Fruit fly (Drosophila melanogaster): ENCODE data around the gene twin.

twin gene

dm6 chr3R:24203426-24203825 is 18.3 kb downstream of the twin start:
- no peak for TF ChIP-seq Sin3A (optimal IDR thresholded peaks at IDR 0.05)
- no peak for TF ChIP-seq insv (optimal IDR thresholded peaks at IDR 0.05)
- no peak for TF ChIP-seq Myc (optimal IDR thresholded peaks at IDR 0.05)
- no peak for TF ChIP-seq ttk (optimal IDR thresholded peaks at IDR 0.05)
- TF ChIP-seq h (optimal IDR thresholded peaks at IDR 0.05) = no peak
- TF ChIP-seq psq (optimal IDR thresholded peaks at IDR 0.05) = no peak

- TF ChIP-seq Myc (optimal IDR thresholded peaks at IDR 0.05) (no peak), insv (optimal IDR thresholded peaks at IDR 0.05) (no peak), h (optimal IDR thresholded peaks at IDR 0.05) (no peak), Sin3A (optimal IDR thresholded peaks at IDR 0.05) (no peak), psq (optimal IDR thresholded peaks at IDR 0.05) (no peak), ttk (optimal IDR thresholded peaks at IDR 0.05) (no peak)
These were observed 19.0 kb downstream of the twin start for dm6 chr3R:24202723-24203122.

dm6 chr3R:24193373-24193879 is 28.3 kb downstream of the twin start, which contains the start of the genes SMC6 and CG6204:
SMC6 (minus strand) TSS chr3R:24193423.
CG6204 (plus strand) TSS chr3R:24193832.
- no peak for TF ChIP-seq ttk (optimal IDR thresholded peaks at IDR 0.05)
- no peak for TF ChIP-seq insv (optimal IDR thresholded peaks at IDR 0.05)
- TF ChIP-seq Sin3A (optimal IDR thresholded peaks at IDR 0.05) = no peak
- TF ChIP-seq h (optimal IDR thresholded peaks at IDR 0.05) = no peak
- TF ChIP-seq Myc (optimal IDR thresholded peaks at IDR 0.05) = no peak
- TF ChIP-seq psq (optimal IDR thresholded peaks at IDR 0.05) = no peak

- TF ChIP-seq psq (optimal IDR thresholded peaks at IDR 0.05) (no peak), insv (optimal IDR thresholded peaks at IDR 0.05) (no peak), Myc (optimal IDR thresholded peaks at IDR 0.05) (no peak), h (optimal IDR thresholded peaks at IDR 0.05) (no peak), Sin3A (optimal IDR thresholded peaks at IDR 0.05) (no peak), ttk (optimal IDR thresholded peaks at IDR 0.05) (no peak)
These were observed 33.1 kb downstream of the twin start, which contains the start of gene CG5515 for dm6 chr3R:24188619-24189018. CG5515 (minus strand) TSS chr3R:24188896.

dm6 chr3R:24186188-24186587 is 35.6 kb downstream of the twin start, which contains the start of gene mora:
mora (plus strand) TSS chr3R:24186359.
- TF ChIP-seq insv (optimal IDR thresholded peaks at IDR 0.05) (no peak), ttk (optimal IDR thresholded peaks at IDR 0.05) (no peak), h (optimal IDR thresholded peaks at IDR 0.05) (no peak), psq (optimal IDR thresholded peaks at IDR 0.05) (no peak), Sin3A (optimal IDR thresholded peaks at IDR 0.05) (no peak), Myc (optimal IDR thresholded peaks at IDR 0.05) (no peak)

dm6 chr3R:24172379-24172778 is 49.4 kb downstream of the twin start, which contains the start of gene CG13606:
CG13606 (plus strand) TSS chr3R:24172628.
- TF ChIP-seq insv (optimal IDR thresholded peaks at IDR 0.05) (no peak), ttk (optimal IDR thresholded peaks at IDR 0.05) (no peak), Myc (optimal IDR thresholded peaks at IDR 0.05) (no peak), Sin3A (optimal IDR thresholded peaks at IDR 0.05) (no peak), psq (optimal IDR thresholded peaks at IDR 0.05) (no peak), h (optimal IDR thresholded peaks at IDR 0.05) (no peak)

- no peak for TF ChIP-seq Myc (optimal IDR thresholded peaks at IDR 0.05)
- TF ChIP-seq ttk (optimal IDR thresholded peaks at IDR 0.05) = no peak
- TF ChIP-seq h (optimal IDR thresholded peaks at IDR 0.05) = no peak
These were observed 52.4 kb downstream of the twin start, which contains the start of gene CG5510 for dm6 chr3R:24169362-24169761. CG5510 (minus strand) TSS chr3R:24169562.

- TF ChIP-seq Sin3A (optimal IDR thresholded peaks at IDR 0.05) = no peak
- no peak for TF ChIP-seq ttk (optimal IDR thresholded peaks at IDR 0.05)
- TF ChIP-seq Myc (optimal IDR thresholded peaks at IDR 0.05) = no peak
- no peak for TF ChIP-seq insv (optimal IDR thresholded peaks at IDR 0.05)
- no peak for TF ChIP-seq psq (optimal IDR thresholded peaks at IDR 0.05)
- no peak for TF ChIP-seq h (optimal IDR thresholded peaks at IDR 0.05)
These were observed 58.2 kb downstream of the twin start, which contains the start of gene Apc2 for dm6 chr3R:24163556-24164022. Apc2 (plus strand) TSS chr3R:24163966.

dm6 chr3R:24162774-24163555 is 58.8 kb downstream of the twin start, which contains the start of gene mRpS24:
mRpS24 (minus strand) TSS chr3R:24163545.
- TF ChIP-seq Myc (optimal IDR thresholded peaks at IDR 0.05) (no peak), ttk (optimal IDR thresholded peaks at IDR 0.05) (no peak), Sin3A (optimal IDR thresholded peaks at IDR 0.05) (no peak), insv (optimal IDR thresholded peaks at IDR 0.05) (no peak), psq (optimal IDR thresholded peaks at IDR 0.05) (no peak), h (optimal IDR thresholded peaks at IDR 0.05) (no peak)

dm6 chr3R:24161173-24161811 is 60.5 kb downstream of the twin start, which contains the start of the genes Myo95E and TBC1d7:
Myo95E (minus strand) TSS chr3R:24161498.
TBC1d7 (plus strand) TSS chr3R:24161727.
- TF ChIP-seq h (optimal IDR thresholded peaks at IDR 0.05) (no peak), ttk (optimal IDR thresholded peaks at IDR 0.05) (no peak), Myc (optimal IDR thresholded peaks at IDR 0.05) (no peak), insv (optimal IDR thresholded peaks at IDR 0.05) (no peak), psq (optimal IDR thresholded peaks at IDR 0.05) (no peak), Sin3A (optimal IDR thresholded peaks at IDR 0.05) (no peak)

- TF ChIP-seq psq (optimal IDR thresholded peaks at IDR 0.05) (no peak), Myc (optimal IDR thresholded peaks at IDR 0.05) (no peak), Sin3A (optimal IDR thresholded peaks at IDR 0.05) (no peak), h (optimal IDR thresholded peaks at IDR 0.05) (no peak), ttk (optimal IDR thresholded peaks at IDR 0.05) (no peak), insv (optimal IDR thresholded peaks at IDR 0.05) (no peak)
These were observed 69.6 kb downstream of the twin start, which contains the start of the genes p38a and CG6178 for dm6 chr3R:24151924-24152809. p38a (minus strand) TSS chr3R:24152321. CG6178 (plus strand) TSS chr3R:24152347.
